Worm (Caenorhabditis elegans): Measurements from ENCODE around the gene F44E7.4.

Gene F44E7.4

DNA sequence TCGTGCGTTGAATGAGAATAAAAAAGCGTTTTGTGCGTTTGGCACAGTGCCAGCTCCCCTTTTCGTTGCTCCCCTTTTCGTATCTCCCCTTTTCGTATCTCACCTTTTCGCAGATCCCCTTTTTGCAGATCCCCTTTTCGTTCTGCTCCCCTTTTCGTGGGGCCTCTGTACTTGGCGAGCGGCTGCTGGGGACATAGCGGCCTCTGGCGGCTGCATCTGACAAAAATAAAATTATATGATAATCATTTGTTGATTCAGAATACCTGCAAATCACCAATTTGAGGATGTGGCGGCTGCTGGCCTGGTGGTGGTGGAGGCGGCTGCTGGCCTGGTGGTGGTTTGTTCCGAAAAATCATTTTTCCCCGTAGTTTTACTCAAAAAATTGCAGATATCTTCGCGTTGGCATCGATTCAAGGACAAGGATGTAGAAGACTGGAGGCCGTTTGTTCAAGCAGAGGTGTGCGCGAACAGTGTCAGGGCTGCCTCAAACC is 21.5 kb downstream of the F44E7.4 start, which contains the start of gene K09H11.11:
TSS of gene K09H11.11 (minus strand) at position 51 of the 491 bp plus-strand sequence.
- peak; percentile 2; the same call in 1 of the 2 replicates for TF ChIP-seq ceh-44 (GFP tag; IDR thresholded peaks at IDR 0.05)
- TF ChIP-seq set-16 (GFP tag; IDR thresholded peaks at IDR 0.05), result peak; percentile 83

DNA sequence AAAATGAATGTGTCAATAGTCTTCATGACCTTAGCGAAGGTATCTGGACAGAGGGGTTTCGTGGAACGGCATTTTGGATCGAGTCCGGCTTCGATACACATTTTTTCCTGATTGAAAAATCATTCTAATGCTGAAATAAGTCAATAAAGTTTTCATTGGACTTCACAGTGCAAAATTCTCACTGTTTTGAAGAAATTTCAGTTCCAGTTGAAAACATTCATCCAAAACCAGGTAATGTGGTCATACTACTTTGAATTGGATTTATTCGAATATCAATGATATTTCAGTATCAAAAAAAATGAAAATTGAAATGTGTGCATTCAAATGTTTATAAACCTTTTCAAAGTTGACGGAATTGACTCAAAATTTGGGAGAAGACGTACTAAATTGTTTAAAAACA is 23.3 kb downstream of the F44E7.4 start, which contains the start of gene pgph-1:
TSS of gene pgph-1 (minus strand) at position 101 of the 400 bp plus-strand sequence.
- TF ChIP-seq jun-1 (tag; optimal IDR thresholded peaks at IDR 0.05) (no peak), zip-2 (tag; optimal IDR thresholded peaks at IDR 0.05) (no peak), T26A8.4 (GFP tag; IDR thresholded peaks at IDR 0.05) (no peak), snpc-1.2 (GFP tag; IDR thresholded peaks at IDR 0.05) (no peak), T20F7.1 (GFP tag; optimal IDR thresholded peaks at IDR 0.05) (no peak), gei-8 (GFP tag; optimal IDR thresholded peaks at IDR 0.05) (no peak), dpl-1 (GFP tag; optimal IDR thresholded peaks at IDR 0.05) (no peak)

DNA sequence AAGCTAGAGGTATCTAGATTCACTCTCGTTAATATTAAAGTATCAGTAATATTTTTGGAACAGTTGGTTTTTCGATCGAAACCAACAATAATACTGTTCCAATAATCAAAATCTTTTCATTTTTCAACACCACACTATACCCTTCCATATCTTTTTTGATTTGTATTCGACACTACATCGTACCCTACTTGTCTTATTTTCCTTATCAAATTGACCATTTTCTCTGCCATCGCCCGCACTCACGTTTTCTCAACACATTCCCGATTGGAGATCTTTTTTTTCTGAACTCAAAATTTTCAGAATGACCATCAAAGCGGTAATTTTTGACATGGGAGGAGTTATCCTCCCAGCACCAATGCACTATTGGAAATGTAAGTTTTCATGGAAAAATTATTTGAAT is 29.2 kb downstream of the F44E7.4 start, which contains the start of gene acds-10:
TSS of gene acds-10 (plus strand) at position 301 of the 400 bp plus-strand sequence.
- no peak for TF ChIP-seq mxl-2 (GFP tag; conservative IDR thresholded peaks at IDR 0.05)
- no peak for TF ChIP-seq ztf-11 (tag; optimal IDR thresholded peaks at IDR 0.05)
- peak; percentile 6 for TF ChIP-seq pqm-1 (tag; optimal IDR thresholded peaks at IDR 0.05)
- TF ChIP-seq nhr-28 (tag; optimal IDR thresholded peaks at IDR 0.05), result peak; percentile 44

DNA sequence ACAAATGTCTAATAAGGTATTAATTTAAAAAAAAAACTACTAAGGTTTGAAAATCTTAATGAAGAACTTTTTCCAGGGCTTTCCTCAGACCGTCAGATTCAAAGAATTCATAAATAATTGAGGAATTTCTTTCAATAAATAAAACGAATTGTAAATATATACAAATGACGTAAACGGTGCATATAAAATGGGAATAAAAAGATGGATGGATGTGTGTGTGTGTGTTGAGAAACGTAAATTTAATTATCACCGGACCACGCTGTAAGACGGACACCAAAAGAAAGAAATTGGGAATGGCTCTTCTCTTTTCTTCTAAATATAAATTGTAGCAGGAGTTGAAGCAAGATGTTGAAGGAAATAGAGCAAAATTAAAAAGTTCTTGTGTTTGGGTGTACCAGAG is 30.5 kb downstream of the F44E7.4 start:
- TF ChIP-seq Y105C5A.15 (GFP tag; IDR thresholded peaks at IDR 0.05) (no peak), unc-62 (GFP tag; optimal IDR thresholded peaks at IDR 0.05 in 1 of 2) (peak in 1 of 2 experiments; percentile 33), unc-62 (tag; optimal IDR thresholded peaks at IDR 0.05) (no peak)

DNA sequence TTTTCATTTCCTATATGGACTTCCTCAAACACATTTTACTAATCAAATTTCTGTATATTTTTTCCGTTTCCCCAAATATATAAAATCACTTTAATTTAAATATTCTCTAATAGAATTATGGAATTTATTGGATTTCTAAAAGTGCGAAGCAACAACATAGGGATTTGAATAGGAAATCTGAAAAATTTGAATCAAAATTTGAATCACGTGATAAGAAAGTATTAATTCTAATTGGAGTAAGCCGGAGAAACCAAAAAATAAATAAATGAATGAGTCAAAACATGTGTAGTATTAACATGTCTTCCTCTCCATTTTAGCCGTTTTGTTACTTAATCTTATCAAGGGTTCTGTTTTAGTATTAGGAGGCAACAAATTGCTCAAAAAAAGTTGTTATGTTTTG is 35.5 kb downstream of the F44E7.4 start:
- TF ChIP-seq egl-27 (tag; optimal IDR thresholded peaks at IDR 0.05), result no peak
- no peak for TF ChIP-seq dmd-8 (GFP tag; IDR thresholded peaks at IDR 0.05)
- TF ChIP-seq arid-1 (GFP tag; conservative IDR thresholded peaks at IDR 0.05), result no peak
- no peak for TF ChIP-seq daf-8 (GFP tag; IDR thresholded peaks at IDR 0.05)
- no peak for TF ChIP-seq mep-1 (tag; optimal IDR thresholded peaks at IDR 0.05)
- TF ChIP-seq mdt-29 (GFP tag; IDR thresholded peaks at IDR 0.05), result no peak
- no peak for TF ChIP-seq tra-1 (GFP tag; IDR thresholded peaks at IDR 0.05)
- no peak for TF ChIP-seq daf-19 (GFP tag; conservative IDR thresholded peaks at IDR 0.05)

DNA sequence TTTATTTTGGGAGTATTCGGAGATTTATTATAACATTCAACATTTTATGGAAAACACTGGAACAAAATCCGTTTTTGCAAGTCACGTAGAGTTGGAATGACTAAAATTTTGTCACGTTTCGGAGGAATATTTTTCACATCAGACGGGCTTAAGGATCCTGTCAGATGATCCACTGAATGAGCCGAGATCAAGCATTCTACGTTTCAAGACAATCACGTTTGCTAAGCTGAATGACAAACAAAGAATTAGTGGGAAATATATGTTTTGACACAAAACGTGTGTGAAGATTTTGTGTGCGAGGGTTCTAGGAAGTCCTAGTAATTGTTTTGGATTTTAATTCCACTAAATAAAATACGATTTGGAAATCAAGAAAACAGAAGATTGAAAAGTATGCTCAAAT is 37.3 kb downstream of the F44E7.4 start:
- no peak for TF ChIP-seq T26A8.4 (GFP tag; IDR thresholded peaks at IDR 0.05)
- peak in 1 of 2 experiments; percentile 67 for TF ChIP-seq unc-62 (GFP tag; optimal IDR thresholded peaks at IDR 0.05 in 1 of 2)
- no peak for TF ChIP-seq unc-62 (tag; optimal IDR thresholded peaks at IDR 0.05)
- no peak for TF ChIP-seq lin-29 (GFP tag; IDR thresholded peaks at IDR 0.05)
- TF ChIP-seq daf-16 (GFP tag; optimal IDR thresholded peaks at IDR 0.05), result no peak
- no peak for TF ChIP-seq daf-16 (tag; optimal IDR thresholded peaks at IDR 0.05)
- no peak for TF ChIP-seq R02D3.7 (tag; optimal IDR thresholded peaks at IDR 0.05)

DNA sequence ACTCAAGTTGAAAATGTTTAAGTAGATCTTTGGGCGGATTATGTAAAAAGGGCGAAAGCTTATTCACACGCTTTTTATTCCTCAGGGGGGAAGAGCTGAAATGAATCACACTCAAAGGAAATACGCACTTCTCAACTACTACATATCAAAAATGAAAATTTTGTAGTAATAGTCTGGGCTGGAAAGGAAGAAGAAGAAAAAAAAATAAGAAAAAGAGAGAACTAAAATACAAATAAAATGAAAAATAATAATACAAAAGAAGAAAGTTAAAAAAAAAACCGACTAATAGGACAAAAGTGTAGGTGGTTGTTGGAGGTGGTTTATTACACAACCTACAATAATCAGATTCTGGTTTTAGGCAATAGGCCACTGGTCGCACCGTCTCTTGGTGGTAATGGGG is 40.7 kb downstream of the F44E7.4 start, which contains the start of gene K09H11.6:
TSS of gene K09H11.6 (minus strand) at position 101 of the 400 bp plus-strand sequence.
- TF ChIP-seq zag-1 (tag; optimal IDR thresholded peaks at IDR 0.05) (no peak), zfp-3 (GFP tag; conservative IDR thresholded peaks at IDR 0.05) (no peak), nhr-25 (tag; optimal IDR thresholded peaks at IDR 0.05; ENCODE audit: borderline replicate concordance, insufficient read depth) (no peak), mxl-3 (GFP tag; optimal IDR thresholded peaks at IDR 0.05) (no peak), tag-97 (GFP tag; IDR thresholded peaks at IDR 0.05) (no peak), arid-1 (GFP tag; conservative IDR thresholded peaks at IDR 0.05) (no peak), nhr-28 (tag; optimal IDR thresholded peaks at IDR 0.05) (no peak)
